Worm (Caenorhabditis elegans): ENCODE results near the gene fbxa-113.
A peak's percentile ranks its signal among the peaks of the same experiment; 100 is the strongest.

The fbxa-113 gene

DNA sequence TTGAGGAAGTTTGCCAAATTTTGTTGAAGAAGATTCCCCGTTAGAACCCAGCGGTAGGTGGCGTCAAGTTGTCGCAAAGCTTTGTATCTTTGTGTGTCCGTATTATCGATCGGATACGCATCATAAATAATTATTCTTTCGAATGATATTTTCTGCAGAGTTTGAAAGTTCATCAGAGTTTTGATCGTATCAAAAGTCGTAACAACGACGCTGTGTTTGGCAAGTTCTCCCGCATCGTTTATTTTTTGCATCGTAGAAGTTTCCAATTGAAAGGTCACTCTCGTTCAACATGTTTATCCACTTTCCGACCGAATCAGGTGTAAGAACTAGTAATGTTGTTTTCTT lies 40.1 kb upstream of the fbxa-113 start:
- TF ChIP-seq tra-1 (GFP tag; IDR thresholded peaks at IDR 0.05) (peak; percentile 22; the same call in 1 of the 2 replicates), ama-1 (optimal IDR thresholded peaks at IDR 0.05) (peak; percentile 65), dve-1 (tag; optimal IDR thresholded peaks at IDR 0.05; ENCODE audit: insufficient read depth) (peak; percentile 31), daf-19 (GFP tag; conservative IDR thresholded peaks at IDR 0.05) (no peak), mes-2 (tag; optimal IDR thresholded peaks at IDR 0.05; ENCODE audit: poor library complexity, severe bottlenecking) (peak; percentile 18), aha-1 (tag) (peak; percentile 38), ztf-11 (tag; optimal IDR thresholded peaks at IDR 0.05) (no peak), nhr-237 (tag; optimal IDR thresholded peaks at IDR 0.05) (no peak), php-3 (GFP tag; IDR thresholded peaks at IDR 0.05) (0 out of 2 replicates have a peak, but pooled peaks have one; percentile 28), ceh-44 (GFP tag; IDR thresholded peaks at IDR 0.05) (no peak), lim-7 (GFP tag; IDR thresholded peaks at IDR 0.05) (0 out of 2 replicates have a peak, but pooled peaks have one; percentile 23), lin-38 (GFP tag; IDR thresholded peaks at IDR 0.05) (peak; percentile 8), lin-1 (GFP tag; IDR thresholded peaks at IDR 0.05) (peak; percentile 46; the same call in 1 of the 2 replicates), ZK337.2 (GFP tag; IDR thresholded peaks at IDR 0.05) (0 out of 2 replicates have a peak, but pooled peaks have one; percentile 22), ctbp-1 (GFP tag; IDR thresholded peaks at IDR 0.05) (0 out of 2 replicates have a peak, but pooled peaks have one; percentile 10), nhr-25 (tag; optimal IDR thresholded peaks at IDR 0.05; ENCODE audit: borderline replicate concordance, insufficient read depth) (no peak), zfp-3 (GFP tag; conservative IDR thresholded peaks at IDR 0.05) (peak; percentile 90), nhr-10 (tag; optimal IDR thresholded peaks at IDR 0.05) (peak; percentile 7), cey-2 (tag; optimal IDR thresholded peaks at IDR 0.05; ENCODE audit: borderline replicate concordance, insufficient read depth) (no peak), saeg-2 (GFP tag; IDR thresholded peaks at IDR 0.05) (peak; percentile 56; the same call in 1 of the 2 replicates), daf-16 (GFP tag; optimal IDR thresholded peaks at IDR 0.05) (no peak), daf-16 (tag; optimal IDR thresholded peaks at IDR 0.05) (peak; percentile 51), dmd-6 (GFP tag; IDR thresholded peaks at IDR 0.05) (peak; percentile 16; the same call in 1 of the 2 replicates), F37D6.2 (tag; optimal IDR thresholded peaks at IDR 0.05) (no peak)

DNA sequence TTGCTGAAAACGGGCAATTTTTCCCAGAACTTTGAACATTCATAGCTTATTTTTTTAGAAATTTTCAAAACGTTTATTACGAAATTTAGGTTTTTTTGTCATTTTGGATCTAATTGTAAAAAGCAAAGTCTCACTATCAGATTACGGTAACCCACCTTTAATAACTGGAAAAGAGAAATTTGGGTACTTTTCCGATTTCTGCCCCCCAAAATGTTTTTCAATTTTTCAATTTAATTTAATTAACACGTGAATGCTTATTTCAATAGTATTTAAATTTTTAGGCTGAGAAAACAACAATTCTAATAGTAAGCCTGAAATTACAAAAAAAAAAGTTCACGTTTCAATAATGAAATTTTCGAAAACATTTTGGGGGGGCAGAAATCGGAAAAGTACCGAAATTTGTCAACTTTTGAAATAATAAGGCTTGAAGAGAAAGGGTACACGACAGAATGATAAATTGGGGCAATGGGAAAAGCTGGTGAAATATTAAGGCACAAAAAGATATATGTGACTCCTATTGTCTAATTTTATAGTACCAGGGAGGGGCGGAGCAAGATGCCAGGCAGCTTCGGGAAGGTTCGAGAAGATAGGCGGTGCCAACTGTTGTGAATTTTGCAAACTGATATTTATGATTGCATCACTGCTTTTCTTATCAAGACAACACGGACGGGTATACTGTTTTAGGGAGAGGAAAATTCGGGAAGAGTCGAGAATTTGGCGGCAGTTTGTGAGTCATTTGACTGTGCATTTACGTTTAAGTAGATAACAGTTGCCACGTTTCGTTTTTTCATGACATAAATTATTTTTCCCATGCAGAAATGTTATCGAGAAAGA lies 38.9 kb upstream of the fbxa-113 start, which contains the start of gene F19B2.5:
Gene F19B2.5 (minus strand): TSS at position 107 of the 834 bp plus-strand sequence.
- TF ChIP-seq egl-43 (GFP tag; IDR thresholded peaks at IDR 0.05) (no peak), nhr-41 (GFP tag; IDR thresholded peaks at IDR 0.05) (0 out of 2 replicates have a peak, but pooled peaks have one; percentile 40), ZK337.2 (GFP tag; IDR thresholded peaks at IDR 0.05) (no peak), F26F4.8 (GFP tag; conservative IDR thresholded peaks at IDR 0.05) (no peak), skn-1 (tag; optimal IDR thresholded peaks at IDR 0.05) (no peak), ceh-28 (tag; optimal IDR thresholded peaks at IDR 0.05) (no peak), spr-3 (GFP tag; optimal IDR thresholded peaks at IDR 0.05) (no peak), spr-1 (tag; optimal IDR thresholded peaks at IDR 0.05) (no peak), zag-1 (tag; optimal IDR thresholded peaks at IDR 0.05) (no peak), zip-11 (GFP tag; IDR thresholded peaks at IDR 0.05) (no peak), ceh-20 (GFP tag; IDR thresholded peaks at IDR 0.05) (peak; percentile 89), lin-29 (GFP tag; IDR thresholded peaks at IDR 0.05) (no peak), nhr-48 (tag; optimal IDR thresholded peaks at IDR 0.05) (peak; percentile 79), hif-1 (tag; optimal IDR thresholded peaks at IDR 0.05) (peak; percentile 33 to 48), snpc-4 (tag; optimal IDR thresholded peaks at IDR 0.05) (no peak), zip-2 (tag; optimal IDR thresholded peaks at IDR 0.05) (no peak), Y105C5A.15 (GFP tag; IDR thresholded peaks at IDR 0.05) (no peak), lin-1 (GFP tag; IDR thresholded peaks at IDR 0.05) (peak; percentile 62; the same call in 1 of the 2 replicates), ceh-32 (tag; optimal IDR thresholded peaks at IDR 0.05; ENCODE audit: poor library complexity) (no peak), madf-5 (GFP tag; IDR thresholded peaks at IDR 0.05) (no peak), Y75B8A.6 (GFP tag; IDR thresholded peaks at IDR 0.05) (0 out of 2 replicates have a peak, but pooled peaks have one; percentile 20), hlh-11 (tag; optimal IDR thresholded peaks at IDR 0.05) (peak; percentile 88), egl-27 (tag; optimal IDR thresholded peaks at IDR 0.05) (no peak), mep-1 (tag; optimal IDR thresholded peaks at IDR 0.05) (peak; percentile 6), ceh-82 (tag; optimal IDR thresholded peaks at IDR 0.05) (no peak), cey-2 (tag; optimal IDR thresholded peaks at IDR 0.05; ENCODE audit: borderline replicate concordance, insufficient read depth) (no peak), lin-38 (GFP tag; IDR thresholded peaks at IDR 0.05) (no peak; the same call in 1 of the 2 replicates), ztf-11 (tag; optimal IDR thresholded peaks at IDR 0.05) (no peak), lim-7 (GFP tag; IDR thresholded peaks at IDR 0.05) (no peak)

All from whole organism, L4 larva.